Worm (Caenorhabditis elegans) whole organism, L4 larva: Measurements from ENCODE around the gene K08C7.4.

Experiments used
- ama-1 ChIP-seq: fragments of 150-350 bp; optimal IDR thresholded peaks from 2 replicates; lab custom pipeline; 2014; ENCODE audit warnings: inconsistent platforms, mixed read lengths
- egl-43 ChIP-seq: fragments of 200-800 bp; sonication (Bioruptor generic); IDR thresholded peaks from 2 replicates; pipeline ENCODE4 v1.3.6; 2022; ENCODE audit warnings: missing genetic modification reagents, missing genetic modification characterization, missing compliant biosample characterization
- jun-1 ChIP-seq: fragments of 150-350 bp; optimal IDR thresholded peaks from 2 replicates; lab custom pipeline; 2014; ENCODE audit warnings: missing biosample characterization, missing genetic modification reagents, missing genetic modification characterization
- madf-9 ChIP-seq: fragments of 200-800 bp; sonication (Bioruptor generic); conservative IDR thresholded peaks from 2 replicates; pipeline ENCODE4 v1.3.6; 2022; ENCODE audit warnings: missing genetic modification reagents, missing genetic modification characterization, missing compliant biosample characterization

DNA sequence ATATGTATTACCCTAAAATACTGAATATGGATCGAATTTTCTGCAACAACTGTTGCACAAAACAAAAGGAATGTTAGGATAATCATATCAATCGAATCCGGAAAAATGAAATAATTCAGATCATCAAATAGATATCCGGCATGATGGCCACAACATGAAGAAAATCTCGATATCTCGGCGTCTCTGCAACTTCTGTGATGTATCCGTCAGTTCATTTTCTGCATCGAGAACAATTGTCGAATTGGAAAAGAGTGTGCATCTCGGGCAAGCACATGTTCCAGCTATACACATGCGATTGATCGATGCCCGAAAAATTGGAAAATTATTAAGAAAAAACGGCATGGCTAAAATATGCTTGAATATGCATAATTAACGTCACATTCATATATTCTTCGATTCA is 5.5 kb upstream of the K08C7.4 start, which contains the start of the genes K08C7.6 and R102.1:
- TF ChIP-seq jun-1 (tag; lab: Kevin White, UChicago) (no peak), ama-1 (lab: Kevin White, UChicago) (no peak), egl-43 (GFP tag; lab: Robert Waterston, UW) (no peak), madf-9 (GFP tag; lab: Robert Waterston, UW) (no peak)
